Worm (Caenorhabditis elegans): ENCODE results near the gene C31H1.2.

C31H1.2 gene

ce11 chrIV:5766804-5767203, 24.3 kb upstream of the C31H1.2 start:
- no peak for TF ChIP-seq lsy-2 (tag; optimal IDR thresholded peaks at IDR 0.05)
- TF ChIP-seq nhr-77 (tag; optimal IDR thresholded peaks at IDR 0.05), result no peak
- no peak for TF ChIP-seq mab-5 (tag; optimal IDR thresholded peaks at IDR 0.05)
- TF ChIP-seq zag-1 (tag; optimal IDR thresholded peaks at IDR 0.05), result no peak
- TF ChIP-seq F13H6.1 (tag; optimal IDR thresholded peaks at IDR 0.05), result no peak
- no peak for TF ChIP-seq nhr-12 (tag; optimal IDR thresholded peaks at IDR 0.05)
- no peak for TF ChIP-seq ama-1 (optimal IDR thresholded peaks at IDR 0.05)
- TF ChIP-seq mbf-1 (tag; optimal IDR thresholded peaks at IDR 0.05), result no peak
- no peak for TF ChIP-seq nhr-21 (tag; optimal IDR thresholded peaks at IDR 0.05)
- no peak for TF ChIP-seq nhr-25 (tag; optimal IDR thresholded peaks at IDR 0.05)
- no peak for TF ChIP-seq crh-2 (tag; optimal IDR thresholded peaks at IDR 0.05)
- no peak for TF ChIP-seq gmeb-1 (tag; optimal IDR thresholded peaks at IDR 0.05)
- no peak for TF ChIP-seq C34F6.9 (tag; optimal IDR thresholded peaks at IDR 0.05)
- no peak for TF ChIP-seq egl-27 (tag; optimal IDR thresholded peaks at IDR 0.05)
- TF ChIP-seq nhr-129 (tag; optimal IDR thresholded peaks at IDR 0.05), result no peak
- TF ChIP-seq ztf-1 (GFP tag; conservative IDR thresholded peaks at IDR 0.05), result no peak
- TF ChIP-seq peb-1 (tag; optimal IDR thresholded peaks at IDR 0.05), result no peak

ce11 chrIV:5778342-5778741, 12.8 kb upstream of the C31H1.2 start:
- TF ChIP-seq ama-1 (optimal IDR thresholded peaks at IDR 0.05) (no peak), dmd-4 (tag; optimal IDR thresholded peaks at IDR 0.05) (no peak), sma-9 (GFP tag; optimal IDR thresholded peaks at IDR 0.05) (peak; percentile 55), sma-9 (tag; optimal IDR thresholded peaks at IDR 0.05) (no peak), fos-1 (tag; optimal IDR thresholded peaks at IDR 0.05) (peak; percentile 6), gmeb-1 (tag; optimal IDR thresholded peaks at IDR 0.05) (peak; percentile 64), nhr-21 (tag; optimal IDR thresholded peaks at IDR 0.05) (peak; percentile 46), ceh-16 (tag; optimal IDR thresholded peaks at IDR 0.05) (no peak), lsy-2 (tag; optimal IDR thresholded peaks at IDR 0.05) (peak in 1 of 2 experiments; percentile 3), blmp-1 (tag; optimal IDR thresholded peaks at IDR 0.05; ENCODE audit: insufficient read depth) (peak; percentile 35), nhr-77 (tag; optimal IDR thresholded peaks at IDR 0.05) (no peak), nhr-129 (tag; optimal IDR thresholded peaks at IDR 0.05) (peak; percentile 55), crh-2 (tag; optimal IDR thresholded peaks at IDR 0.05) (peak; percentile 71), skn-1 (tag; optimal IDR thresholded peaks at IDR 0.05) (no peak), nhr-10 (tag; optimal IDR thresholded peaks at IDR 0.05) (no peak), nhr-6 (tag; optimal IDR thresholded peaks at IDR 0.05) (peak; percentile 4), Y55F3AM.14 (GFP tag; optimal IDR thresholded peaks at IDR 0.05) (no peak), peb-1 (tag; optimal IDR thresholded peaks at IDR 0.05) (no peak), sma-3 (GFP tag; optimal IDR thresholded peaks at IDR 0.05) (peak; percentile 82), ztf-1 (GFP tag; conservative IDR thresholded peaks at IDR 0.05) (no peak), F13H6.1 (tag; optimal IDR thresholded peaks at IDR 0.05) (peak; percentile 57), egl-27 (tag; optimal IDR thresholded peaks at IDR 0.05) (peak; percentile 55), lin-11 (tag; optimal IDR thresholded peaks at IDR 0.05) (no peak), nhr-25 (tag; optimal IDR thresholded peaks at IDR 0.05) (peak; percentile 19)

ce11 chrIV:5779537-5779936, 11.6 kb upstream of the C31H1.2 start:
- TF ChIP-seq lin-11 (tag; optimal IDR thresholded peaks at IDR 0.05), result no peak
- TF ChIP-seq sma-9 (GFP tag; optimal IDR thresholded peaks at IDR 0.05), result no peak
- no peak for TF ChIP-seq sma-9 (tag; optimal IDR thresholded peaks at IDR 0.05)
- TF ChIP-seq mdl-1 (tag; optimal IDR thresholded peaks at IDR 0.05), result no peak
- no peak for TF ChIP-seq nhr-25 (tag; optimal IDR thresholded peaks at IDR 0.05)
- no peak for TF ChIP-seq alr-1 (tag; optimal IDR thresholded peaks at IDR 0.05)
- TF ChIP-seq unc-55 (GFP tag; optimal IDR thresholded peaks at IDR 0.05), result no peak

DNA sequence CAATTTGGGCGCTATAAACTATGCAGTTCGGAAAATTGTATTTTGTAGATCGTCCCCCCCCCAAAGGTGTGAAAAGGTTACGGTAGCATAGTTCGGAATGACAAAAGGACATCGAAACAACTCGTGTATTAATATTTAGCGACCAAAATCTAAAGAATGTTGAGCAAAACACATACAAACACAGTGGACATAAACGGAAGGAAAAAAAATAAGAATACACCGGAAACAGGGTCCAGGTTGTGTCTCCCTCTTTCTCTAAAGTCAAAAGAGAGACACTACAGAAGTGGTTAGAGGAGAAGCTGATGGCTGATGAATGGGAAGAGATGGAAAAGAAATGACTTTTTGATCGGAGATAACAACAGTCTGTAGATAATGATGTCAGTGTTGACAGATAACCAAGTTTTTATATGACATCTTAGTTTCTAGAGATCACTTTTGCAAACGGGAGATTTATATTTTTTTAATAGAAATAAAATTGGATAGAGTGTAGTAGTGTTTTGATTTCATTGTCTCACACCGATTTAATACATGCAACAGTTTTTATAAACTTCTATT, 10.8 kb upstream of the C31H1.2 start:
- TF ChIP-seq mbf-1 (tag; optimal IDR thresholded peaks at IDR 0.05), result no peak
- no peak for TF ChIP-seq nhr-11 (tag; optimal IDR thresholded peaks at IDR 0.05)
- no peak for TF ChIP-seq nhr-6 (tag; optimal IDR thresholded peaks at IDR 0.05)
- TF ChIP-seq lin-39 (tag; optimal IDR thresholded peaks at IDR 0.05), result no peak
- TF ChIP-seq nhr-25 (tag; optimal IDR thresholded peaks at IDR 0.05), result peak; percentile 28
- TF ChIP-seq aly-2 (tag; optimal IDR thresholded peaks at IDR 0.05), result no peak
- no peak for TF ChIP-seq nhr-237 (tag; optimal IDR thresholded peaks at IDR 0.05)
- TF ChIP-seq ztf-4 (tag; optimal IDR thresholded peaks at IDR 0.05), result no peak
- peak; percentile 33 for TF ChIP-seq nhr-21 (tag; optimal IDR thresholded peaks at IDR 0.05)
- peak; percentile 37 for TF ChIP-seq sma-9 (GFP tag; optimal IDR thresholded peaks at IDR 0.05)
- TF ChIP-seq sma-9 (tag; optimal IDR thresholded peaks at IDR 0.05), result no peak
- TF ChIP-seq sem-4 (tag; optimal IDR thresholded peaks at IDR 0.05), result no peak
- TF ChIP-seq egl-27 (tag; optimal IDR thresholded peaks at IDR 0.05), result peak; percentile 66
- TF ChIP-seq crh-2 (tag; optimal IDR thresholded peaks at IDR 0.05), result no peak
- no peak for TF ChIP-seq ztf-11 (tag; optimal IDR thresholded peaks at IDR 0.05)
- peak; percentile 15 for TF ChIP-seq blmp-1 (tag; optimal IDR thresholded peaks at IDR 0.05; ENCODE audit: insufficient read depth)
